Worm (Caenorhabditis elegans): ENCODE results near the gene fbxa-77.
A peak's percentile ranks its signal among the peaks of the same experiment; 100 is the strongest.

fbxa-77 gene

DNA sequence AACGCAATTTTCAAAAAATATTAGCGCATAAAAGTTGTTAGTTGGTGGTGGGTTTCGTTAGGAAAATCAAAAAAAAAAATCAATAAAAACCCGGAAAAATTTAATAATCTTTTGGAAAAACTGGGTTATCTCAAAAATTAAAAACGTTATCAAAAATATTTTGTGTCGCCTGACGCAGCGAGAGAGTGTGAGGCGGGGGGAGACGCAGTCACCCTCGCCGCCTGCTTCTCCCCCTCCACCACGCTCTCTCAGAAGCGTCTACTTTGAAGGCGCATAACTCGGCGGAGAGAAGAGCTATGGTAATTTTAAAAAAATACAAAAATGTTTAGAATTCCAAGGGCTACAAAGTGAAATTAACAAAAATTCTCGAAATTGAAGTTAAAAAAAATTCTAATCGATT, 24.2 kb upstream of the fbxa-77 start:
- TF ChIP-seq set-16 (GFP tag; IDR thresholded peaks at IDR 0.05) (peak; percentile 49; the same call in 1 of the 2 replicates), mdl-1 (tag; optimal IDR thresholded peaks at IDR 0.05) (no peak), skn-1 (tag; optimal IDR thresholded peaks at IDR 0.05) (no peak), ces-1 (GFP tag; optimal IDR thresholded peaks at IDR 0.05) (no peak)

- TF ChIP-seq pha-4 (GFP tag; IDR thresholded peaks at IDR 0.05), result no peak
- no peak for TF ChIP-seq pha-4 (tag; optimal IDR thresholded peaks at IDR 0.05)
- no peak for TF ChIP-seq fkh-10 (GFP tag; optimal IDR thresholded peaks at IDR 0.05)
- no peak for TF ChIP-seq tag-97 (GFP tag; IDR thresholded peaks at IDR 0.05)
- TF ChIP-seq nhr-41 (GFP tag; IDR thresholded peaks at IDR 0.05), result no peak
- TF ChIP-seq lin-29 (GFP tag; IDR thresholded peaks at IDR 0.05), result no peak
- TF ChIP-seq zfp-3 (GFP tag; conservative IDR thresholded peaks at IDR 0.05), result no peak
- TF ChIP-seq daf-12 (tag; optimal IDR thresholded peaks at IDR 0.05), result no peak
- no peak for TF ChIP-seq nhr-102 (tag; optimal IDR thresholded peaks at IDR 0.05)
- no peak for TF ChIP-seq nhr-48 (tag; optimal IDR thresholded peaks at IDR 0.05)
- TF ChIP-seq Y5F2A.4 (GFP tag; optimal IDR thresholded peaks at IDR 0.05), result no peak
- no peak for TF ChIP-seq arid-1 (GFP tag; conservative IDR thresholded peaks at IDR 0.05)
- no peak for TF ChIP-seq aly-2 (tag; optimal IDR thresholded peaks at IDR 0.05)
- no peak for TF ChIP-seq nhr-10 (tag; optimal IDR thresholded peaks at IDR 0.05)
Observed at ce11 chrIII:1225595-1225994, 23.7 kb upstream of the fbxa-77 start.

ce11 chrIII:1226256-1226655, 23.0 kb upstream of the fbxa-77 start:
- 0 out of 2 replicates have a peak, but pooled peaks have one; percentile 44 for TF ChIP-seq D1046.2 (GFP tag; IDR thresholded peaks at IDR 0.05)
- TF ChIP-seq rbr-2 (tag; optimal IDR thresholded peaks at IDR 0.05), result no peak
- no peak for TF ChIP-seq zag-1 (tag; optimal IDR thresholded peaks at IDR 0.05)
- no peak for TF ChIP-seq nhr-76 (tag; optimal IDR thresholded peaks at IDR 0.05)
- TF ChIP-seq Y48G9A.11 (GFP tag; IDR thresholded peaks at IDR 0.05), result no peak
- no peak for TF ChIP-seq nhr-237 (tag; optimal IDR thresholded peaks at IDR 0.05)
- no peak for TF ChIP-seq zfp-2 (tag; optimal IDR thresholded peaks at IDR 0.05)
- TF ChIP-seq nhr-28 (tag; optimal IDR thresholded peaks at IDR 0.05), result peak; percentile 41
- no peak for TF ChIP-seq duxl-1 (tag; optimal IDR thresholded peaks at IDR 0.05; ENCODE audit: poor library complexity)
- TF ChIP-seq mes-2 (tag; optimal IDR thresholded peaks at IDR 0.05; ENCODE audit: poor library complexity, severe bottlenecking), result peak; percentile 0
- peak; percentile 61 for TF ChIP-seq nhr-6 (tag; optimal IDR thresholded peaks at IDR 0.05)
- TF ChIP-seq nhr-102 (tag; optimal IDR thresholded peaks at IDR 0.05), result no peak
- no peak for TF ChIP-seq zfp-3 (GFP tag; conservative IDR thresholded peaks at IDR 0.05)
- no peak for TF ChIP-seq egl-43 (GFP tag; IDR thresholded peaks at IDR 0.05)
- TF ChIP-seq nhr-42 (GFP tag; IDR thresholded peaks at IDR 0.05), result no peak
- TF ChIP-seq nhr-111 (GFP tag; optimal IDR thresholded peaks at IDR 0.05), result no peak
- TF ChIP-seq lir-3 (tag; optimal IDR thresholded peaks at IDR 0.05), result no peak
- no peak for TF ChIP-seq lin-15B (tag; optimal IDR thresholded peaks at IDR 0.05)
- TF ChIP-seq lin-39 (tag; optimal IDR thresholded peaks at IDR 0.05), result no peak
- no peak for TF ChIP-seq daf-16 (GFP tag; optimal IDR thresholded peaks at IDR 0.05)
- peak; percentile 44 for TF ChIP-seq daf-16 (tag; optimal IDR thresholded peaks at IDR 0.05)
- TF ChIP-seq egl-27 (tag; optimal IDR thresholded peaks at IDR 0.05), result no peak
- TF ChIP-seq vab-7 (GFP tag; IDR thresholded peaks at IDR 0.05), result no peak
- TF ChIP-seq ceh-44 (GFP tag; IDR thresholded peaks at IDR 0.05), result no peak
- TF ChIP-seq lsy-2 (tag; optimal IDR thresholded peaks at IDR 0.05), result no peak
- no peak for TF ChIP-seq nhr-48 (tag; optimal IDR thresholded peaks at IDR 0.05)
- TF ChIP-seq snpc-4 (tag; optimal IDR thresholded peaks at IDR 0.05), result no peak
- TF ChIP-seq attf-4 (tag; optimal IDR thresholded peaks at IDR 0.05), result no peak
- TF ChIP-seq madf-9 (GFP tag; conservative IDR thresholded peaks at IDR 0.05), result no peak
- TF ChIP-seq spr-3 (GFP tag; optimal IDR thresholded peaks at IDR 0.05), result no peak
- TF ChIP-seq pha-4 (GFP tag; IDR thresholded peaks at IDR 0.05), result no peak
- peak; percentile 84 for TF ChIP-seq pha-4 (tag; optimal IDR thresholded peaks at IDR 0.05)
- no peak for TF ChIP-seq aha-1 (tag)
- TF ChIP-seq madf-5 (GFP tag; IDR thresholded peaks at IDR 0.05), result no peak
- no peak for TF ChIP-seq jun-1 (tag; optimal IDR thresholded peaks at IDR 0.05)
- TF ChIP-seq hif-1 (tag; optimal IDR thresholded peaks at IDR 0.05), result no peak
- TF ChIP-seq fos-1 (tag; optimal IDR thresholded peaks at IDR 0.05), result no peak

Data from whole organism, L4 larva.